Fruit fly (Drosophila melanogaster): ENCODE data around the gene Surf6.

DNA sequence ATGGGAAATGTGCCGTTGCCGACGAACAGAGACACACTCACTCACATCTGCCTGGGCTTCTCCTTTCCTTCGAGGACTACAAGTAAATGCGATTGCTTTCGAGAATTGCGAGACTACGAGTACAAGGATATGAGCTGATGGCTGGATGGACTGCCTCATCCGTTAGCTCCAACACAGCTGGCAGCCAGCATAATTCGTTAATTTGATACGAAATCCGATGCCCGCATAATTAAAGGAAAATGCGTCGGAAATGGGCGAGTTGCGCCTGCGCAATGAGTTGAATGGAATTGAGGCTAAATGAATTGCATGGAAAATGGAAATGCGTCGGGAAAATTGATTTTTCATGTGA is 31.1 kb upstream of the Surf6 start:
- no peak for TF ChIP-seq foxo (GFP tag; optimal IDR thresholded peaks at IDR 0.05)
- no peak for TF ChIP-seq tai (GFP tag; optimal IDR thresholded peaks at IDR 0.05)
- no peak for TF ChIP-seq psq (GFP tag; optimal IDR thresholded peaks at IDR 0.05)
- TF ChIP-seq Sp1 (GFP tag; optimal IDR thresholded peaks at IDR 0.05): no peak
- TF ChIP-seq lola (GFP tag; optimal IDR thresholded peaks at IDR 0.05): no peak
- TF ChIP-seq Jra (GFP tag; optimal IDR thresholded peaks at IDR 0.05): no peak
- no peak for TF ChIP-seq br (GFP tag; optimal IDR thresholded peaks at IDR 0.05)
- TF ChIP-seq CG9705 (GFP tag; optimal IDR thresholded peaks at IDR 0.05): no peak
- no peak for TF ChIP-seq Dif (GFP tag; optimal IDR thresholded peaks at IDR 0.05; ENCODE audit: partially characterized antibody)
- TF ChIP-seq dl (GFP tag; optimal IDR thresholded peaks at IDR 0.05; ENCODE audit: insufficient read depth in 1 of 2, partially characterized antibody in 2 of 2): no peak

Measured in whole organism, wandering third instar larva.